Fruit fly (Drosophila melanogaster) whole organism, embryonic: ENCODE results near the gene CG33941.

Experiments
- CG11695 ChIP-seq: fragments of 200-800 bp; sonication (Bioruptor generic); IDR thresholded peaks from 3 replicates; pipeline ENCODE4 v1.3.6; 2022; ENCODE audit warnings: missing biosample characterization, missing genetic modification characterization
- CG11696 ChIP-seq: fragments of 200-800 bp; sonication (Bioruptor generic); IDR thresholded peaks from 2 replicates; pipeline ENCODE4 v1.3.6; 2022; ENCODE audit warnings: missing biosample characterization, missing genetic modification characterization
- CG12299 ChIP-seq: fragments of 200-800 bp; sonication (Bioruptor generic); optimal IDR thresholded peaks from 2 replicates; lab custom pipeline; 2018; ENCODE audit warnings: missing biosample characterization, mild to moderate bottlenecking, missing genetic modification characterization
- CG12744 ChIP-seq: fragments of 200-800 bp; sonication (Bioruptor generic); optimal IDR thresholded peaks from 2 replicates; lab custom pipeline; 2016; ENCODE audit warnings: missing biosample characterization, missing genetic modification characterization
- CG12942 ChIP-seq: fragments of 200-800 bp; sonication (Bioruptor generic); optimal IDR thresholded peaks from 3 replicates; lab custom pipeline; 2016; ENCODE audit warnings: missing biosample characterization, missing genetic modification characterization
- CG13123 ChIP-seq: fragments of 200-800 bp; sonication (Bioruptor generic); optimal IDR thresholded peaks from 2 replicates; lab custom pipeline; 2016; ENCODE audit warnings: missing biosample characterization, missing genetic modification characterization
- CG13424 ChIP-seq: fragments of 200-800 bp; sonication (Bioruptor generic); optimal IDR thresholded peaks from 2 replicates; lab custom pipeline; 2019; ENCODE audit warnings: missing biosample characterization, mild to moderate bottlenecking, missing genetic modification characterization, moderate library complexity
- CG14050 ChIP-seq: fragments of 200-800 bp; sonication (Bioruptor generic); IDR thresholded peaks from 3 replicates; pipeline ENCODE4 v1.3.6; 2022; ENCODE audit warnings: missing biosample characterization, missing genetic modification characterization
- CG14710 ChIP-seq: fragments of 200-800 bp; sonication (Bioruptor generic); optimal IDR thresholded peaks from 3 replicates; lab custom pipeline; 2019; ENCODE audit warnings: missing biosample characterization, mild to moderate bottlenecking, missing genetic modification characterization, moderate library complexity
- CG1603 ChIP-seq: fragments of 200-800 bp; sonication (Bioruptor generic); optimal IDR thresholded peaks from 2 replicates; lab custom pipeline; 2019; ENCODE audit warnings: missing biosample characterization, mild to moderate bottlenecking, missing genetic modification characterization, moderate library complexity
- CG2712 ChIP-seq: fragments of 200-800 bp; optimal IDR thresholded peaks from 3 replicates; lab custom pipeline; 2019; ENCODE audit warnings: missing biosample characterization, mild to moderate bottlenecking, missing genetic modification characterization, moderate library complexity
- CG3281 ChIP-seq: fragments of 200-800 bp; sonication (Bioruptor generic); optimal IDR thresholded peaks from 3 replicates; lab custom pipeline; 2017; ENCODE audit warnings: missing biosample characterization, mild to moderate bottlenecking, missing genetic modification characterization
- CG33213 ChIP-seq: fragments of 200-800 bp; sonication (Bioruptor generic); optimal IDR thresholded peaks from 3 replicates; lab custom pipeline; 2016; ENCODE audit warnings: missing biosample characterization, missing genetic modification characterization
- CG34224 ChIP-seq: fragments of 200-800 bp; sonication (Bioruptor generic); IDR thresholded peaks from 3 replicates; pipeline ENCODE4 v1.3.6; 2022; ENCODE audit warnings: missing biosample characterization, missing genetic modification characterization; ENCODE audit not compliant: partially characterized antibody
- CG3726 ChIP-seq: fragments of 200-800 bp; sonication (Bioruptor generic); IDR thresholded peaks from 3 replicates; pipeline ENCODE4, ENCODE4 v1.3.6; 2022; ENCODE audit warnings: missing biosample characterization, missing genetic modification characterization
- CG7271 ChIP-seq: fragments of 200-800 bp; sonication (Bioruptor generic); optimal IDR thresholded peaks from 2 replicates; lab custom pipeline; 2018; ENCODE audit warnings: missing biosample characterization, mild to moderate bottlenecking, missing genetic modification characterization, moderate library complexity
- CG7745 ChIP-seq: fragments of 200-800 bp; sonication (Bioruptor generic); optimal IDR thresholded peaks from 2 replicates; lab custom pipeline; 2018; ENCODE audit warnings: missing biosample characterization, mild to moderate bottlenecking, missing genetic modification characterization, moderate library complexity
- Dad ChIP-seq: fragments of 200-800 bp; sonication (Bioruptor generic); optimal IDR thresholded peaks from 3 replicates; lab custom pipeline; 2016; ENCODE audit warnings: missing biosample characterization, missing genetic modification characterization
- E2f1 ChIP-seq: fragments of 200-800 bp; sonication (Bioruptor generic); IDR thresholded peaks from 2 replicates; pipeline ENCODE4 v1.3.6; 2022; ENCODE audit warnings: missing biosample characterization, missing genetic modification characterization
- ERR ChIP-seq: fragments of 200-800 bp; sonication (Bioruptor generic); optimal IDR thresholded peaks from 2 replicates; lab custom pipeline; 2016; ENCODE audit warnings: missing biosample characterization, missing genetic modification characterization
- Elba2 ChIP-seq: fragments of 200-800 bp; sonication (Bioruptor generic); optimal IDR thresholded peaks from 3 replicates; lab custom pipeline; 2016; ENCODE audit warnings: missing biosample characterization, missing genetic modification characterization
- Fer2 ChIP-seq: fragments of 200-800 bp; sonication (Bioruptor generic); optimal IDR thresholded peaks from 2 replicates; lab custom pipeline; 2018; ENCODE audit warnings: missing biosample characterization, mild to moderate bottlenecking, missing genetic modification characterization, moderate library complexity
- Gsc ChIP-seq: fragments of 200-800 bp; sonication (Bioruptor generic); IDR thresholded peaks from 2 replicates; pipeline ENCODE4 v1.3.6; 2022; ENCODE audit warnings: missing biosample characterization, missing genetic modification characterization
- H15 ChIP-seq: fragments of 200-800 bp; sonication (Bioruptor generic); IDR thresholded peaks from 3 replicates; pipeline ENCODE4 v1.3.6; 2022; ENCODE audit warnings: missing biosample characterization, missing genetic modification characterization
- HmgZ ChIP-seq: fragments of 200-800 bp; sonication (Bioruptor generic); optimal IDR thresholded peaks from 2 replicates; lab custom pipeline; 2018; ENCODE audit warnings: missing biosample characterization, mild to moderate bottlenecking, missing genetic modification characterization
- Hmx ChIP-seq: fragments of 200-800 bp; sonication (Bioruptor generic); optimal IDR thresholded peaks from 2 replicates; lab custom pipeline; 2016; ENCODE audit warnings: missing biosample characterization, missing genetic modification characterization
- Nf-YC ChIP-seq: fragments of 200-800 bp; optimal IDR thresholded peaks from 3 replicates; lab custom pipeline; 2019; ENCODE audit warnings: missing biosample characterization, mild to moderate bottlenecking, missing genetic modification characterization, moderate library complexity
- Pdp1 ChIP-seq, 2 experiments: fragments of 200-800 bp; sonication (Bioruptor generic); optimal IDR thresholded peaks; 3 replicates each; lab custom pipeline; 2016; ENCODE audit warnings: missing biosample characterization in 2 of 2, missing genetic modification characterization in 2 of 2, mild to moderate bottlenecking in 1 of 2, moderate library complexity in 1 of 2
- Sry-δ ChIP-seq: fragments of 200-800 bp; sonication (Bioruptor generic); optimal IDR thresholded peaks from 2 replicates; lab custom pipeline; 2016; ENCODE audit warnings: missing biosample characterization, missing genetic modification characterization
- TFAM ChIP-seq: fragments of 200-800 bp; sonication (Bioruptor generic); optimal IDR thresholded peaks from 2 replicates; lab custom pipeline; 2017; ENCODE audit warnings: missing biosample characterization, missing genetic modification characterization, inconsistent platforms
- Vsx1 ChIP-seq: fragments of 200-800 bp; sonication (Bioruptor generic); optimal IDR thresholded peaks from 2 replicates; lab custom pipeline; 2017; ENCODE audit warnings: missing biosample characterization, mild to moderate bottlenecking, missing genetic modification characterization, missing genetic modification reagents
- Xbp1 ChIP-seq: fragments of 200-800 bp; sonication (Bioruptor generic); optimal IDR thresholded peaks from 3 replicates; lab custom pipeline; 2016; ENCODE audit warnings: missing biosample characterization, mild to moderate bottlenecking, missing genetic modification characterization
- bsh ChIP-seq, 2 experiments: fragments of 200-800 bp; sonication (Bioruptor generic); optimal IDR thresholded peaks; 2 replicates each; lab custom pipeline; 2017 to 2018; ENCODE audit warnings: mild to moderate bottlenecking in 2 of 2, missing biosample characterization in 2 of 2, missing genetic modification characterization in 2 of 2, moderate library complexity in 1 of 2
- dati ChIP-seq: fragments of 200-800 bp; sonication (Bioruptor generic); IDR thresholded peaks from 2 replicates; pipeline ENCODE4 v1.3.6; 2022; ENCODE audit warnings: missing biosample characterization, missing genetic modification characterization
- emc ChIP-seq: fragments of 200-800 bp; sonication (Bioruptor generic); optimal IDR thresholded peaks from 2 replicates; lab custom pipeline; 2016; ENCODE audit warnings: missing biosample characterization, missing genetic modification characterization
- ems ChIP-seq: fragments of 200-800 bp; sonication (Bioruptor generic); optimal IDR thresholded peaks from 3 replicates; lab custom pipeline; 2016; ENCODE audit warnings: missing biosample characterization, missing genetic modification characterization
- ftz-f1 ChIP-seq: fragments of 200-800 bp; sonication (Bioruptor generic); optimal IDR thresholded peaks from 2 replicates; lab custom pipeline; 2016; ENCODE audit warnings: missing biosample characterization, missing genetic modification characterization
- gem ChIP-seq: fragments of 200-800 bp; sonication (Bioruptor generic); optimal IDR thresholded peaks from 2 replicates; lab custom pipeline; 2019; ENCODE audit warnings: missing biosample characterization, mild to moderate bottlenecking, missing genetic modification characterization, moderate library complexity
- her ChIP-seq: fragments of 200-800 bp; sonication (Bioruptor generic); optimal IDR thresholded peaks from 2 replicates; lab custom pipeline; 2016; ENCODE audit warnings: missing biosample characterization, missing genetic modification characterization
- lab ChIP-seq: fragments of 200-800 bp; sonication (Bioruptor generic); optimal IDR thresholded peaks from 3 replicates; lab custom pipeline; 2017; ENCODE audit warnings: missing biosample characterization, missing genetic modification characterization, mild to moderate bottlenecking, moderate library complexity, missing genetic modification reagents
- lov ChIP-seq, 2 experiments: fragments of 200-800 bp in 1 of 2; fragments of >200 bp in 1 of 2; sonication (Bioruptor generic) in 1 of 2; IDR thresholded peaks in 1 of 2; optimal IDR thresholded peaks in 1 of 2; 2 replicates in 1 of 2; 3 replicates in 1 of 2; pipeline versions ENCODE4 v1.3.6 to Lab custom; 2017 to 2022; ENCODE audit warnings: missing biosample characterization in 1 of 2, missing genetic modification characterization in 1 of 2
- mam ChIP-seq: fragments of 200-800 bp; sonication (Bioruptor generic); optimal IDR thresholded peaks from 3 replicates; lab custom pipeline; 2016; ENCODE audit warnings: missing biosample characterization, missing genetic modification characterization
- nom ChIP-seq: fragments of 200-800 bp; sonication (Bioruptor generic); optimal IDR thresholded peaks from 2 replicates; lab custom pipeline; 2017; ENCODE audit warnings: missing biosample characterization, missing genetic modification characterization, mild to moderate bottlenecking, moderate library complexity, missing genetic modification reagents
- psq ChIP-seq: fragments of 200-800 bp; sonication (Bioruptor generic); optimal IDR thresholded peaks from 2 replicates; lab custom pipeline; 2017; ENCODE audit warnings: missing biosample characterization, missing genetic modification characterization
- sd ChIP-seq: fragments of 200-800 bp; sonication (Bioruptor generic); optimal IDR thresholded peaks from 3 replicates; lab custom pipeline; 2018; ENCODE audit warnings: missing biosample characterization, mild to moderate bottlenecking, missing genetic modification characterization, moderate library complexity
- tll ChIP-seq, 2 experiments: fragments of 200-800 bp in 1 of 2; fragments of >200 bp in 1 of 2; sonication (Bioruptor generic) in 1 of 2; optimal IDR thresholded peaks; 2 replicates each; lab custom pipeline; 2017 to 2019; ENCODE audit warnings: missing biosample characterization in 2 of 2, missing genetic modification characterization in 2 of 2, mild to moderate bottlenecking in 1 of 2, moderate library complexity in 1 of 2
- toy ChIP-seq: fragments of 200-800 bp; sonication (Bioruptor generic); IDR thresholded peaks from 2 replicates; pipeline ENCODE4 v1.3.6; 2022; ENCODE audit warnings: missing biosample characterization, missing genetic modification characterization
- unc-4 ChIP-seq: fragments of 200-800 bp; sonication (Bioruptor generic); IDR thresholded peaks from 2 replicates; pipeline ENCODE4 v1.3.6; 2022; ENCODE audit warnings: missing biosample characterization, missing genetic modification characterization; ENCODE audit not compliant: partially characterized antibody

CG33941 gene

DNA sequence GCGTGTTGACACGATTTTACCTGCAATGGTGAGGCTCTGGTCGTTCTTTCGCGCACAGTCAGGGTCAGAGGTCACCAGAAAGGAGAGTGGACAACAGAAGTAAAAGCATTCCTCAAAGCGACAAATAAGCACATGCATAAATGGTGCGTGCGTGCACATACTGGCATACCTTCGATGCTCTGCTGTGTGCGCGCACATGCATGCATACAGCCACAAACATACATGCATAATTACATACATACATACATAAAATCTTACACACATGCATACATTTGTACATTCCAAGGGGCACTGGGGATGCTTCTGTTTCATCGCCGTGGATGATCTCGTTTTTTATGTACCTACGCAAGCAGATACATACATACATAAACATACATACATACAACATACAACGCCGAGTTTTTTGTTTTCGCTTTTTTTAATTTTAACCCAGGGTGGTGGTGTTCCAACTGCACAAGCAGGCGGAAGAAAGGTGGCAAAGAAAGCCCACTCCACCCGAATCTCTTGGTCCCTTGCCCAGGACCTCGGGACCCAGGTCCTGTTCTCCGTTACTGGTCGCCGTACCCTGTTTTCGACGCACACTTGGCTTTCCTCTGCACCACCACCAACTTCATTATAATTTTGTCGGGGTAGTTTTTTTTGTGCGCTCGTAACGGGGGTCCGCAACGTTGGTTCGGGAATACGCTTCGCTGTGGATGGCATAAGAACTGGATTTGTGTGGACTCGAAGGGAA is 21.7 kb downstream of the CG33941 start, which contains the start of gene Asator (continued):
- no peak for TF ChIP-seq TFAM (GFP tag; lab: Kevin White, UChicago)
- TF ChIP-seq CG7745 (tag; lab: Kevin White, UChicago) = peak; percentile 0
- peak; percentile 62 for TF ChIP-seq ems (GFP tag; lab: Kevin White, UChicago)
- TF ChIP-seq nom = peak; percentile 65
- peak; percentile 45 for TF ChIP-seq CG14710 (tag; lab: Kevin White, UChicago)
- peak; percentile 12; the same call in 1 of the 2 replicates for TF ChIP-seq CG11696 (GFP tag; lab: Robert Waterston, UW)
- TF ChIP-seq gem (tag; lab: Kevin White, UChicago) = peak; percentile 67
- peak; percentile 92 for TF ChIP-seq sd (tag; lab: Kevin White, UChicago)
- TF ChIP-seq toy = no peak
- TF ChIP-seq CG33213 (GFP tag; lab: Kevin White, UChicago) = peak; percentile 27
- TF ChIP-seq Fer2 = peak; percentile 11
- peak; percentile 46 for TF ChIP-seq Nf-YC (tag; lab: Kevin White, UChicago)
- TF ChIP-seq psq = no peak
- TF ChIP-seq CG11695 (GFP tag; lab: Robert Waterston, UW) = peak; percentile 55; the same call in 1 of the 3 replicates
- TF ChIP-seq CG12299 (tag; lab: Kevin White, UChicago) = peak; percentile 21
- TF ChIP-seq ftz-f1 (GFP tag; lab: Kevin White, UChicago) = no peak
- peak; percentile 60; the same call in 1 of the 2 replicates for TF ChIP-seq E2f1 (GFP tag; lab: Robert Waterston, UW)
- peak; percentile 64 for TF ChIP-seq CG2712 (tag; lab: Kevin White, UChicago)
- peak; percentile 79 for TF ChIP-seq Xbp1
- TF ChIP-seq Gsc = no peak
- TF ChIP-seq tll (GFP tag; optimal IDR thresholded peaks at IDR 0.05; lab: Kevin White, UChicago) = no peak
- TF ChIP-seq mam (GFP tag; lab: Kevin White, UChicago) = peak; percentile 72
- TF ChIP-seq Sry-δ (GFP tag; lab: Kevin White, UChicago) = peak; percentile 22
- no peak for TF ChIP-seq CG12744 (GFP tag; lab: Kevin White, UChicago)
- TF ChIP-seq CG1603 (tag; lab: Kevin White, UChicago) = peak; percentile 54
- peak; percentile 6 for TF ChIP-seq emc (GFP tag; lab: Kevin White, UChicago)
- peak; percentile 46 for TF ChIP-seq CG13424
- TF ChIP-seq ERR (GFP tag; lab: Kevin White, UChicago) = peak; percentile 35
- TF ChIP-seq CG13123 (GFP tag; lab: Kevin White, UChicago) = peak; percentile 18
- peak; percentile 60 to 69 for TF ChIP-seq Pdp1 (GFP tag; optimal IDR thresholded peaks at IDR 0.05; lab: Kevin White, UChicago)
- TF ChIP-seq bsh (GFP tag; optimal IDR thresholded peaks at IDR 0.05; lab: Kevin White, UChicago) = peak in 1 of 2 experiments; percentile 55
- peak; percentile 54 for TF ChIP-seq CG12942 (GFP tag; lab: Kevin White, UChicago)
- no peak for TF ChIP-seq CG7271 (tag; lab: Kevin White, UChicago)
- no peak for TF ChIP-seq H15 (GFP tag; lab: Robert Waterston, UW)
- no peak for TF ChIP-seq Hmx
- no peak for TF ChIP-seq CG3726
- no peak for TF ChIP-seq CG14050 (GFP tag; lab: Robert Waterston, UW)
- TF ChIP-seq Vsx1 = no peak
- no peak for TF ChIP-seq dati (GFP tag; lab: Robert Waterston, UW)
- TF ChIP-seq CG3281 (GFP tag; lab: Kevin White, UChicago) = peak; percentile 46
- peak; percentile 60 for TF ChIP-seq Dad
- TF ChIP-seq lov (optimal IDR thresholded peaks at IDR 0.05; lab: Kevin White, UChicago) = no peak
- TF ChIP-seq lov (GFP tag; IDR thresholded peaks at IDR 0.05; lab: Robert Waterston, UW) = 0 out of 3 replicates have a peak, but pooled peaks have one; percentile 67
- TF ChIP-seq HmgZ = peak; percentile 60
- TF ChIP-seq CG34224 (GFP tag; lab: Robert Waterston, UW) = no peak
- TF ChIP-seq Elba2 (GFP tag; lab: Kevin White, UChicago) = no peak
- peak; percentile 82 for TF ChIP-seq her
- peak; percentile 80 for TF ChIP-seq lab (GFP tag; lab: Kevin White, UChicago)
- TF ChIP-seq unc-4 (GFP tag; lab: Robert Waterston, UW) = no peak
